Fruit fly (Drosophila melanogaster) whole organism, embryonic: Measurements from ENCODE around the gene Dph5.

ENCODE experiments used
- Awh ChIP-seq: fragments of 200-800 bp; sonication (Bioruptor generic); IDR thresholded peaks from 2 replicates; pipeline ENCODE4, ENCODE4 v1.3.6; 2022; ENCODE audit warnings: missing biosample characterization, missing genetic modification characterization
- Bdp1 ChIP-seq: fragments of 200-800 bp; sonication (Bioruptor generic); optimal IDR thresholded peaks from 3 replicates; lab custom pipeline; 2016; ENCODE audit warnings: missing biosample characterization, missing genetic modification characterization
- BtbVII ChIP-seq: fragments of 200-800 bp; sonication (Bioruptor generic); optimal IDR thresholded peaks from 3 replicates; lab custom pipeline; 2017; ENCODE audit warnings: missing biosample characterization, mild to moderate bottlenecking, missing genetic modification characterization
- Bteb2 ChIP-seq: fragments of 200-800 bp; sonication (Bioruptor generic); optimal IDR thresholded peaks from 2 replicates; lab custom pipeline; 2016; ENCODE audit warnings: missing biosample characterization, missing genetic modification characterization
- C15 ChIP-seq: fragments of 200-800 bp; sonication (Bioruptor generic); IDR thresholded peaks from 3 replicates; pipeline ENCODE4 v1.3.6; 2022; ENCODE audit warnings: missing biosample characterization, missing genetic modification characterization
- CG10543 ChIP-seq: fragments of 200-800 bp; sonication (Bioruptor generic); optimal IDR thresholded peaks from 3 replicates; lab custom pipeline; 2017; ENCODE audit warnings: missing biosample characterization, mild to moderate bottlenecking, missing genetic modification characterization, moderate library complexity
- CG12236 ChIP-seq: fragments of 200-800 bp; sonication (Bioruptor generic); optimal IDR thresholded peaks from 2 replicates; lab custom pipeline; 2016; ENCODE audit warnings: missing biosample characterization, missing genetic modification characterization
- CG12299 ChIP-seq: fragments of 200-800 bp; sonication (Bioruptor generic); optimal IDR thresholded peaks from 2 replicates; lab custom pipeline; 2018; ENCODE audit warnings: missing biosample characterization, mild to moderate bottlenecking, missing genetic modification characterization
- CG12391 ChIP-seq: fragments of 200-800 bp; sonication (Bioruptor generic); optimal IDR thresholded peaks from 3 replicates; lab custom pipeline; 2018; ENCODE audit warnings: missing biosample characterization, mild to moderate bottlenecking, missing genetic modification characterization, moderate library complexity
- CG13624 ChIP-seq: fragments of 200-800 bp; sonication (Bioruptor generic); optimal IDR thresholded peaks from 2 replicates; lab custom pipeline; 2016; ENCODE audit warnings: missing biosample characterization, missing genetic modification characterization
- CG31365 ChIP-seq: fragments of 200-800 bp; sonication (Bioruptor generic); optimal IDR thresholded peaks from 2 replicates; lab custom pipeline; 2018; ENCODE audit warnings: missing biosample characterization, mild to moderate bottlenecking, missing genetic modification characterization
- CG3407 ChIP-seq: fragments of 200-800 bp; sonication (Bioruptor generic); optimal IDR thresholded peaks from 2 replicates; lab custom pipeline; 2018; ENCODE audit warnings: missing biosample characterization, mild to moderate bottlenecking, missing genetic modification characterization
- CG34376 ChIP-seq: fragments of 200-800 bp; sonication (Bioruptor generic); optimal IDR thresholded peaks from 2 replicates; lab custom pipeline; 2018; ENCODE audit warnings: missing biosample characterization, mild to moderate bottlenecking, missing genetic modification characterization
- CG4730 ChIP-seq: fragments of 200-800 bp; sonication (Bioruptor generic); IDR thresholded peaks from 2 replicates; pipeline ENCODE4 v1.3.6; 2022; ENCODE audit warnings: missing biosample characterization, missing genetic modification characterization
- CG7786 ChIP-seq: fragments of 200-800 bp; sonication (Bioruptor generic); optimal IDR thresholded peaks from 2 replicates; lab custom pipeline; 2016; ENCODE audit warnings: missing biosample characterization, missing genetic modification characterization
- CG8089 ChIP-seq: fragments of 200-800 bp; sonication (Bioruptor generic); optimal IDR thresholded peaks from 3 replicates; lab custom pipeline; 2016; ENCODE audit warnings: missing biosample characterization, missing genetic modification characterization
- CG8388 ChIP-seq: fragments of 200-800 bp; sonication (Bioruptor generic); optimal IDR thresholded peaks from 2 replicates; lab custom pipeline; 2019; ENCODE audit warnings: missing biosample characterization, mild to moderate bottlenecking, missing genetic modification characterization, moderate library complexity
- CTCF ChIP-seq: fragments of 200-800 bp; sonication (Bioruptor generic); optimal IDR thresholded peaks from 2 replicates; lab custom pipeline; 2017; ENCODE audit warnings: missing biosample characterization, mild to moderate bottlenecking, missing genetic modification characterization, moderate library complexity
- D ChIP-seq, 2 experiments: fragments of 200-800 bp in 1 of 2; fragments of >200 bp in 1 of 2; sonication (Bioruptor generic) in 1 of 2; optimal IDR thresholded peaks; 2 replicates in 1 of 2; 3 replicates in 1 of 2; lab custom pipeline; 2017; ENCODE audit warnings: mild to moderate bottlenecking in 1 of 2, missing biosample characterization in 1 of 2, missing genetic modification characterization in 1 of 2, missing genetic modification reagents in 1 of 2
- Dip3 ChIP-seq: fragments of 200-800 bp; sonication (Bioruptor generic); optimal IDR thresholded peaks from 3 replicates; lab custom pipeline; 2016; ENCODE audit warnings: missing biosample characterization, missing genetic modification characterization
- Doc3 ChIP-seq: fragments of 200-800 bp; sonication (Bioruptor generic); IDR thresholded peaks from 3 replicates; pipeline ENCODE4 v1.3.6; 2022; ENCODE audit warnings: missing biosample characterization, missing genetic modification characterization; ENCODE audit not compliant: partially characterized antibody
- ERR ChIP-seq: fragments of 200-800 bp; sonication (Bioruptor generic); optimal IDR thresholded peaks from 2 replicates; lab custom pipeline; 2016; ENCODE audit warnings: missing biosample characterization, missing genetic modification characterization
- HmgZ ChIP-seq: fragments of 200-800 bp; sonication (Bioruptor generic); optimal IDR thresholded peaks from 2 replicates; lab custom pipeline; 2018; ENCODE audit warnings: missing biosample characterization, mild to moderate bottlenecking, missing genetic modification characterization
- Hr3 ChIP-seq: fragments of 200-800 bp; sonication (Bioruptor generic); optimal IDR thresholded peaks from 3 replicates; lab custom pipeline; 2016; ENCODE audit warnings: missing biosample characterization, missing genetic modification characterization
- Myb ChIP-seq: fragments of 200-800 bp; sonication (Bioruptor generic); optimal IDR thresholded peaks from 2 replicates; lab custom pipeline; 2016; ENCODE audit warnings: missing biosample characterization, missing genetic modification characterization
- NfI ChIP-seq: fragments of 200-800 bp; sonication (Bioruptor generic); optimal IDR thresholded peaks from 3 replicates; lab custom pipeline; 2018; ENCODE audit warnings: missing biosample characterization, mild to moderate bottlenecking, missing genetic modification characterization, moderate library complexity
- Oli ChIP-seq: fragments of 200-800 bp; sonication (Bioruptor generic); optimal IDR thresholded peaks from 2 replicates; lab custom pipeline; 2018; ENCODE audit warnings: missing biosample characterization, mild to moderate bottlenecking, missing genetic modification characterization, moderate library complexity
- Poxn ChIP-seq: fragments of 200-800 bp; sonication (Bioruptor generic); IDR thresholded peaks from 2 replicates; pipeline ENCODE4 v1.3.6; 2022; ENCODE audit warnings: missing biosample characterization, missing genetic modification characterization
- Six4 ChIP-seq: fragments of 200-800 bp; sonication (Bioruptor generic); optimal IDR thresholded peaks from 2 replicates; lab custom pipeline; 2016; ENCODE audit warnings: missing biosample characterization, missing genetic modification characterization
- ab ChIP-seq: fragments of 200-800 bp; sonication (Bioruptor generic); optimal IDR thresholded peaks from 2 replicates; lab custom pipeline; 2016; ENCODE audit warnings: missing biosample characterization, missing genetic modification characterization
- ash1 ChIP-seq: fragments of 200-800 bp; sonication (Bioruptor generic); optimal IDR thresholded peaks from 2 replicates; lab custom pipeline; 2018; ENCODE audit warnings: missing biosample characterization, mild to moderate bottlenecking, missing genetic modification characterization
- ftz-f1 ChIP-seq: fragments of 200-800 bp; sonication (Bioruptor generic); optimal IDR thresholded peaks from 2 replicates; lab custom pipeline; 2016; ENCODE audit warnings: missing biosample characterization, missing genetic modification characterization
- gce ChIP-seq: fragments of 200-800 bp; sonication (Bioruptor generic); IDR thresholded peaks from 3 replicates; pipeline ENCODE4 v1.3.6; 2022; ENCODE audit warnings: missing biosample characterization, missing genetic modification characterization
- gcm2 ChIP-seq: fragments of 200-800 bp; sonication (Bioruptor generic); optimal IDR thresholded peaks from 2 replicates; lab custom pipeline; 2016; ENCODE audit warnings: missing biosample characterization, missing genetic modification characterization
- hb ChIP-seq: fragments of 200-800 bp; sonication (Bioruptor generic); IDR thresholded peaks from 3 replicates; pipeline ENCODE4 v1.3.6; 2022; ENCODE audit warnings: missing biosample characterization, missing genetic modification characterization; ENCODE audit not compliant: partially characterized antibody
- hbn ChIP-seq: fragments of 200-800 bp; sonication (Bioruptor generic); IDR thresholded peaks from 2 replicates; pipeline ENCODE4 v1.3.6; 2022; ENCODE audit warnings: missing biosample characterization, missing genetic modification characterization; ENCODE audit not compliant: partially characterized antibody
- klu ChIP-seq: fragments of 200-800 bp; sonication (Bioruptor generic); IDR thresholded peaks from 2 replicates; pipeline ENCODE4 v1.3.6; 2022; ENCODE audit warnings: missing biosample characterization, missing genetic modification characterization
- lab ChIP-seq: fragments of 200-800 bp; sonication (Bioruptor generic); optimal IDR thresholded peaks from 3 replicates; lab custom pipeline; 2017; ENCODE audit warnings: missing biosample characterization, missing genetic modification characterization, mild to moderate bottlenecking, moderate library complexity, missing genetic modification reagents
- lbe ChIP-seq: fragments of 200-800 bp; sonication (Bioruptor generic); optimal IDR thresholded peaks from 2 replicates; lab custom pipeline; 2016; ENCODE audit warnings: missing biosample characterization, mild to moderate bottlenecking, missing genetic modification characterization
- lmd ChIP-seq: fragments of 200-800 bp; sonication (Bioruptor generic); IDR thresholded peaks from 2 replicates; pipeline ENCODE4 v1.3.6; 2022; ENCODE audit warnings: missing biosample characterization, missing genetic modification characterization
- mam ChIP-seq: fragments of 200-800 bp; sonication (Bioruptor generic); optimal IDR thresholded peaks from 3 replicates; lab custom pipeline; 2016; ENCODE audit warnings: missing biosample characterization, missing genetic modification characterization
- mirr ChIP-seq: fragments of 200-800 bp; sonication (Bioruptor generic); optimal IDR thresholded peaks from 3 replicates; lab custom pipeline; 2018; ENCODE audit warnings: missing biosample characterization, mild to moderate bottlenecking, missing genetic modification characterization
- onecut ChIP-seq: fragments of 200-800 bp; sonication (Bioruptor generic); IDR thresholded peaks from 2 replicates; pipeline ENCODE4 v1.3.6; 2022; ENCODE audit warnings: missing biosample characterization, missing genetic modification characterization
- sens-2 ChIP-seq: fragments of 200-800 bp; sonication (Bioruptor generic); IDR thresholded peaks from 2 replicates; pipeline ENCODE4 v1.3.6; 2022; ENCODE audit warnings: missing biosample characterization, missing genetic modification characterization
- sim ChIP-seq: fragments of 200-800 bp; sonication (Bioruptor generic); IDR thresholded peaks from 2 replicates; pipeline ENCODE4 v1.3.6; 2022; ENCODE audit warnings: missing biosample characterization, missing genetic modification characterization
- sisA ChIP-seq: fragments of 200-800 bp; sonication (Bioruptor generic); IDR thresholded peaks from 2 replicates; pipeline ENCODE4 v1.3.6; 2022; ENCODE audit warnings: missing biosample characterization, missing genetic modification characterization
- slou ChIP-seq: fragments of 200-800 bp; sonication (Bioruptor generic); optimal IDR thresholded peaks from 3 replicates; lab custom pipeline; 2016; ENCODE audit warnings: missing biosample characterization, missing genetic modification characterization
- sqz ChIP-seq: fragments of 200-800 bp; sonication (Bioruptor generic); optimal IDR thresholded peaks from 3 replicates; lab custom pipeline; 2018; ENCODE audit warnings: missing biosample characterization, mild to moderate bottlenecking, missing genetic modification characterization
- sug ChIP-seq: fragments of 200-800 bp; optimal IDR thresholded peaks from 2 replicates; lab custom pipeline; 2019; ENCODE audit warnings: missing biosample characterization, mild to moderate bottlenecking, missing genetic modification characterization, moderate library complexity
- tap ChIP-seq: fragments of 200-800 bp; optimal IDR thresholded peaks from 3 replicates; lab custom pipeline; 2019; ENCODE audit warnings: missing biosample characterization, mild to moderate bottlenecking, missing genetic modification characterization, moderate library complexity
- trem ChIP-seq: fragments of 200-800 bp; optimal IDR thresholded peaks from 3 replicates; lab custom pipeline; 2019; ENCODE audit warnings: missing biosample characterization, mild to moderate bottlenecking, missing genetic modification characterization, moderate library complexity
- z ChIP-seq: fragments of 200-800 bp; sonication (Bioruptor generic); IDR thresholded peaks from 3 replicates; pipeline ENCODE4 v1.3.6; 2022; ENCODE audit warnings: missing biosample characterization, missing genetic modification characterization

Dph5 gene

DNA sequence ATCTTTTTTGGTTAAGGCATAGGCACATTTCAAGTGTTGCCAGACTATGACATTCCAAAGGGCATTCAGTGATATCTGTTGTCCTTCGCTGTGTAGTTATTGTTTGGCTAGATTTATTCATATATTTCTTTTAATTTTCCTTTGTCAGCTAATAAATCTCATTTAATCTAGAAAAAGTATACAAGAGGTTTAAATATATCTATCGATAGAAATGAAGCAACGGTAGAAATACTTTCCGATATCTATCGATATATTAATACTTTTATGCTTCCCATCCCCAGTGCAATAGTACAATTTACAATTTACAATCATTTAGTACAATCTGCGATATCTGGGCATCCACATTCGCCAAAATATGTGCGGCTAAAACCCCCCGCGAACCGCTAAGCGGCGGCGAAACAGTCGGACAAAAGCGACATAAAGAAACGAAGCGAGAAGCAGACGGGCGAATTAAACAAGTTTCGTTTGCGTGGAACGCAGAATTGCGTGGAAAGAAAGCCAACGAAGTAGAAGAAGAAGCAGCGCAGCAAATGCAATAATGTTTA is 4.5 kb upstream of the Dph5 start, which contains the start of gene Efa6 (continued):
- TF ChIP-seq Dip3 (GFP tag; lab: Kevin White, UChicago) (peak; percentile 37), CG31365 (tag; lab: Kevin White, UChicago) (no peak), CTCF (GFP tag; lab: Kevin White, UChicago) (peak; percentile 22), Awh (GFP tag; lab: Robert Waterston, UW) (no peak), CG8089 (GFP tag; lab: Kevin White, UChicago) (no peak), ab (GFP tag; lab: Kevin White, UChicago) (no peak), Myb (GFP tag; lab: Kevin White, UChicago) (peak; percentile 88), Hr3 (GFP tag; lab: Kevin White, UChicago) (peak; percentile 43), hbn (GFP tag; lab: Robert Waterston, UW) (peak; percentile 94), sim (GFP tag; lab: Robert Waterston, UW) (no peak), ash1 (GFP tag; lab: Kevin White, UChicago) (no peak), CG4730 (GFP tag; lab: Robert Waterston, UW) (no peak), CG34376 (GFP tag; lab: Kevin White, UChicago) (peak; percentile 65), gce (GFP tag; lab: Robert Waterston, UW) (no peak), Bteb2 (peak; percentile 30), ftz-f1 (GFP tag; lab: Kevin White, UChicago) (peak; percentile 17), z (GFP tag; lab: Robert Waterston, UW) (no peak), klu (no peak), CG12391 (tag; lab: Kevin White, UChicago) (peak; percentile 65), C15 (GFP tag; lab: Robert Waterston, UW) (no peak), onecut (GFP tag; lab: Robert Waterston, UW) (no peak), hb (GFP tag; lab: Robert Waterston, UW) (peak; percentile 83), sens-2 (GFP tag; lab: Robert Waterston, UW) (no peak), CG12236 (GFP tag; lab: Kevin White, UChicago) (no peak), mam (GFP tag; lab: Kevin White, UChicago) (peak; percentile 68), Bdp1 (GFP tag; lab: Kevin White, UChicago) (no peak), sisA (GFP tag; lab: Robert Waterston, UW) (no peak), trem (tag; lab: Kevin White, UChicago) (peak; percentile 84), sug (peak; percentile 99), CG10543 (peak; percentile 58), ERR (GFP tag; lab: Kevin White, UChicago) (peak; percentile 26), BtbVII (GFP tag; lab: Kevin White, UChicago) (no peak), slou (GFP tag; lab: Kevin White, UChicago) (peak; percentile 15), NfI (GFP tag; lab: Kevin White, UChicago) (peak; percentile 44), CG7786 (GFP tag; lab: Kevin White, UChicago) (no peak), gcm2 (GFP tag; lab: Kevin White, UChicago) (no peak), sqz (GFP tag; lab: Kevin White, UChicago) (no peak), HmgZ (peak; percentile 74), lab (GFP tag; lab: Kevin White, UChicago) (peak; percentile 58), CG8388 (GFP tag; lab: Kevin White, UChicago) (no peak), CG3407 (GFP tag; lab: Kevin White, UChicago) (no peak), Six4 (GFP tag; lab: Kevin White, UChicago) (no peak), Doc3 (GFP tag; lab: Robert Waterston, UW) (peak; percentile 98), lmd (peak; percentile 44), lbe (GFP tag; lab: Kevin White, UChicago) (peak; percentile 49), CG13624 (GFP tag; lab: Kevin White, UChicago) (peak; percentile 28), mirr (GFP tag; lab: Kevin White, UChicago) (peak; percentile 36), tap (tag; lab: Kevin White, UChicago) (peak; percentile 33), Oli (tag; lab: Kevin White, UChicago) (peak; percentile 11), D (optimal IDR thresholded peaks at IDR 0.05; lab: Kevin White, UChicago) (no peak), D (GFP tag; optimal IDR thresholded peaks at IDR 0.05; lab: Kevin White, UChicago) (no peak), CG12299 (tag; lab: Kevin White, UChicago) (peak; percentile 75), Poxn (GFP tag; lab: Robert Waterston, UW) (no peak)
